Worm (Caenorhabditis elegans): ENCODE results near the gene F36G9.15.

F36G9.15 gene

ce11 chrV:16016977-16017376 lies 29.0 kb upstream of the F36G9.15 start:
- TF ChIP-seq ceh-9 (tag; optimal IDR thresholded peaks at IDR 0.05) = no peak
- no peak for TF ChIP-seq nfya-1 (tag; optimal IDR thresholded peaks at IDR 0.05; ENCODE audit: insufficient read depth)
- no peak for TF ChIP-seq unc-39 (tag; optimal IDR thresholded peaks at IDR 0.05)
- TF ChIP-seq ZK546.5 (tag; optimal IDR thresholded peaks at IDR 0.05) = no peak
- no peak for TF ChIP-seq lin-39 (tag; optimal IDR thresholded peaks at IDR 0.05)
- TF ChIP-seq fkh-2 (tag; optimal IDR thresholded peaks at IDR 0.05) = no peak
- no peak for TF ChIP-seq lsy-12 (tag; optimal IDR thresholded peaks at IDR 0.05)
- no peak for TF ChIP-seq sea-2 (GFP tag; optimal IDR thresholded peaks at IDR 0.05)
- TF ChIP-seq nhr-23 (tag; optimal IDR thresholded peaks at IDR 0.05) = no peak
- no peak for TF ChIP-seq nhr-237 (tag; optimal IDR thresholded peaks at IDR 0.05)
- TF ChIP-seq zag-1 (tag; optimal IDR thresholded peaks at IDR 0.05) = no peak
- no peak for TF ChIP-seq ceh-16 (tag; optimal IDR thresholded peaks at IDR 0.05)
- TF ChIP-seq nhr-28 (tag; optimal IDR thresholded peaks at IDR 0.05) = no peak

ce11 chrV:16015652-16016051 lies 27.7 kb upstream of the F36G9.15 start, which contains the start of gene str-232:
Gene str-232, minus strand, starts transcription at chrV:16015752.
- TF ChIP-seq eor-1 (tag; optimal IDR thresholded peaks at IDR 0.05) (no peak), nhr-43 (tag; optimal IDR thresholded peaks at IDR 0.05; ENCODE audit: poor library complexity, severe bottlenecking) (no peak), lin-15B (tag; optimal IDR thresholded peaks at IDR 0.05) (no peak), unc-39 (tag; optimal IDR thresholded peaks at IDR 0.05) (no peak), pqm-1 (tag; optimal IDR thresholded peaks at IDR 0.05) (no peak), mml-1 (tag; optimal IDR thresholded peaks at IDR 0.05) (no peak), R02D3.7 (tag; optimal IDR thresholded peaks at IDR 0.05) (no peak), elt-3 (tag; optimal IDR thresholded peaks at IDR 0.05) (no peak), ceh-82 (tag; optimal IDR thresholded peaks at IDR 0.05) (no peak), ama-1 (optimal IDR thresholded peaks at IDR 0.05) (no peak), nhr-25 (tag; optimal IDR thresholded peaks at IDR 0.05) (no peak), nhr-28 (tag; optimal IDR thresholded peaks at IDR 0.05) (no peak), nhr-237 (tag; optimal IDR thresholded peaks at IDR 0.05) (no peak), nhr-12 (tag; optimal IDR thresholded peaks at IDR 0.05) (no peak), tbx-2 (tag; optimal IDR thresholded peaks at IDR 0.05) (no peak)

- TF ChIP-seq pqm-1 (tag; optimal IDR thresholded peaks at IDR 0.05) = no peak
- no peak for TF ChIP-seq elt-2 (tag; optimal IDR thresholded peaks at IDR 0.05)
- no peak for TF ChIP-seq eor-1 (tag; optimal IDR thresholded peaks at IDR 0.05)
- no peak for TF ChIP-seq egl-5 (tag; optimal IDR thresholded peaks at IDR 0.05)
- TF ChIP-seq nhr-11 (tag; optimal IDR thresholded peaks at IDR 0.05) = no peak
- TF ChIP-seq snpc-4 (tag; optimal IDR thresholded peaks at IDR 0.05) = no peak
- TF ChIP-seq fos-1 (tag; optimal IDR thresholded peaks at IDR 0.05) = no peak
- no peak for TF ChIP-seq ceh-9 (tag; optimal IDR thresholded peaks at IDR 0.05)
- no peak for TF ChIP-seq nhr-237 (tag; optimal IDR thresholded peaks at IDR 0.05)
These were observed 21.6 kb upstream of the F36G9.15 start, which contains the start of gene str-233 for ce11 chrV:16009564-16009963. Gene str-233, minus strand, starts transcription at chrV:16009664.

- TF ChIP-seq unc-62 (GFP tag; optimal IDR thresholded peaks at IDR 0.05) = no peak
- no peak for TF ChIP-seq elt-2 (tag; optimal IDR thresholded peaks at IDR 0.05)
- no peak for TF ChIP-seq R02D3.7 (tag; optimal IDR thresholded peaks at IDR 0.05)
- TF ChIP-seq nhr-12 (tag; optimal IDR thresholded peaks at IDR 0.05) = no peak
- TF ChIP-seq lsy-12 (tag; optimal IDR thresholded peaks at IDR 0.05) = no peak
These were observed 19.5 kb upstream of the F36G9.15 start, which contains the start of gene str-231 for ce11 chrV:16007505-16007904. Gene str-231, minus strand, starts transcription at chrV:16007605.

- TF ChIP-seq jun-1 (tag; optimal IDR thresholded peaks at IDR 0.05) = no peak
- TF ChIP-seq nhr-12 (tag; optimal IDR thresholded peaks at IDR 0.05) = no peak
These were observed 14.3 kb upstream of the F36G9.15 start, which contains the start of gene nhr-63 for ce11 chrV:16002288-16002687. Gene nhr-63, plus strand, starts transcription at chrV:16002588.

- TF ChIP-seq nhr-23 (tag; optimal IDR thresholded peaks at IDR 0.05) = peak; percentile 55
- no peak for TF ChIP-seq nhr-77 (tag; optimal IDR thresholded peaks at IDR 0.05)
- no peak for TF ChIP-seq ama-1 (optimal IDR thresholded peaks at IDR 0.05)
- TF ChIP-seq lin-15B (tag; optimal IDR thresholded peaks at IDR 0.05) = no peak
- TF ChIP-seq nhr-25 (tag; optimal IDR thresholded peaks at IDR 0.05) = peak; percentile 12
- TF ChIP-seq tbx-2 (tag; optimal IDR thresholded peaks at IDR 0.05) = no peak
- peak; percentile 84 for TF ChIP-seq pqm-1 (tag; optimal IDR thresholded peaks at IDR 0.05)
- no peak for TF ChIP-seq mml-1 (tag; optimal IDR thresholded peaks at IDR 0.05)
- TF ChIP-seq elt-2 (tag; optimal IDR thresholded peaks at IDR 0.05) = peak; percentile 80
- TF ChIP-seq elt-3 (tag; optimal IDR thresholded peaks at IDR 0.05) = no peak
- TF ChIP-seq nhr-11 (tag; optimal IDR thresholded peaks at IDR 0.05) = no peak
- TF ChIP-seq nhr-43 (tag; optimal IDR thresholded peaks at IDR 0.05; ENCODE audit: poor library complexity, severe bottlenecking) = no peak
- TF ChIP-seq aly-2 (tag; optimal IDR thresholded peaks at IDR 0.05) = no peak
- no peak for TF ChIP-seq daf-12 (tag; optimal IDR thresholded peaks at IDR 0.05)
- TF ChIP-seq egl-5 (tag; optimal IDR thresholded peaks at IDR 0.05) = no peak
- TF ChIP-seq ztf-4 (tag; optimal IDR thresholded peaks at IDR 0.05) = no peak
- no peak for TF ChIP-seq R02D3.7 (tag; optimal IDR thresholded peaks at IDR 0.05)
- TF ChIP-seq nhr-237 (tag; optimal IDR thresholded peaks at IDR 0.05) = no peak
- no peak for TF ChIP-seq ceh-16 (tag; optimal IDR thresholded peaks at IDR 0.05)
- TF ChIP-seq mdl-1 (tag; optimal IDR thresholded peaks at IDR 0.05) = peak; percentile 13
- TF ChIP-seq pha-4 (tag; optimal IDR thresholded peaks at IDR 0.05) = peak; percentile 93
- no peak for TF ChIP-seq nhr-67 (tag; optimal IDR thresholded peaks at IDR 0.05)
- no peak for TF ChIP-seq egl-27 (tag; optimal IDR thresholded peaks at IDR 0.05)
- TF ChIP-seq zag-1 (tag; optimal IDR thresholded peaks at IDR 0.05) = no peak
- no peak for TF ChIP-seq ztf-11 (tag; optimal IDR thresholded peaks at IDR 0.05)
- TF ChIP-seq fos-1 (tag; optimal IDR thresholded peaks at IDR 0.05) = peak; percentile 69
These were observed 12.5 kb upstream of the F36G9.15 start, which contains the start of gene nhr-50 for ce11 chrV:16000433-16000832. Gene nhr-50, minus strand, starts transcription at chrV:16000631.
